Fruit fly (Drosophila melanogaster): ENCODE data around the gene CG16989.

CG16989 gene

dm6 chrX:758892-759621 is 33.9 kb upstream of the CG16989 start, which contains the start of gene CG5273 (continued):
- TF ChIP-seq CG10267 (tag; optimal IDR thresholded peaks at IDR 0.05) = peak; percentile 65
- TF ChIP-seq CG7556 (GFP tag; optimal IDR thresholded peaks at IDR 0.05) = peak; percentile 7
- peak; percentile 56 for TF ChIP-seq Dp (GFP tag; optimal IDR thresholded peaks at IDR 0.05)
- peak; percentile 31 for TF ChIP-seq CG8924 (tag; optimal IDR thresholded peaks at IDR 0.05)
- peak; percentile 38 for TF ChIP-seq zen (tag; optimal IDR thresholded peaks at IDR 0.05)
- TF ChIP-seq CG4328 (GFP tag; optimal IDR thresholded peaks at IDR 0.05) = peak; percentile 23
- TF ChIP-seq CG6654 (GFP tag; optimal IDR thresholded peaks at IDR 0.05) = no peak
- no peak for TF ChIP-seq Dip3 (GFP tag; optimal IDR thresholded peaks at IDR 0.05)
- no peak for TF ChIP-seq jumu (GFP tag; optimal IDR thresholded peaks at IDR 0.05)
- TF ChIP-seq nau (GFP tag; optimal IDR thresholded peaks at IDR 0.05) = no peak
- TF ChIP-seq bcd (GFP tag; optimal IDR thresholded peaks at IDR 0.05) = peak; percentile 1
- TF ChIP-seq CG34422 (GFP tag; IDR thresholded peaks at IDR 0.05) = no peak
- peak; percentile 99 for TF ChIP-seq Elba2 (GFP tag; optimal IDR thresholded peaks at IDR 0.05)
- TF ChIP-seq vnd (GFP tag; IDR thresholded peaks at IDR 0.05; ENCODE audit: partially characterized antibody) = peak; percentile 89
- no peak for TF ChIP-seq CG30020 (tag; optimal IDR thresholded peaks at IDR 0.05)
- TF ChIP-seq ken (GFP tag; IDR thresholded peaks at IDR 0.05) = 0 out of 3 replicates have a peak, but pooled peaks have one; percentile 24
- no peak for TF ChIP-seq CG6813 (GFP tag; optimal IDR thresholded peaks at IDR 0.05)
- peak; percentile 61; the same call in 1 of the 2 replicates for TF ChIP-seq CG3847 (GFP tag; IDR thresholded peaks at IDR 0.05)
- TF ChIP-seq sens-2 (GFP tag; IDR thresholded peaks at IDR 0.05) = no peak
- TF ChIP-seq gsb-n (tag; optimal IDR thresholded peaks at IDR 0.05) = peak; percentile 25
- peak; percentile 85 for TF ChIP-seq CG33213 (GFP tag; optimal IDR thresholded peaks at IDR 0.05)
- peak; percentile 46 for TF ChIP-seq Dref (GFP tag; IDR thresholded peaks at IDR 0.05)
- no peak for TF ChIP-seq cas (GFP tag; IDR thresholded peaks at IDR 0.05)
- peak; percentile 79 for TF ChIP-seq MBD-R2 (GFP tag; IDR thresholded peaks at IDR 0.05)
- peak; percentile 42 for TF ChIP-seq scrt (GFP tag; optimal IDR thresholded peaks at IDR 0.05)
- no peak for TF ChIP-seq CkIIα-i1 (GFP tag; IDR thresholded peaks at IDR 0.05)
- no peak for TF ChIP-seq PHDP (tag; optimal IDR thresholded peaks at IDR 0.05)
- no peak for TF ChIP-seq CG18476 (GFP tag; optimal IDR thresholded peaks at IDR 0.05)

- TF ChIP-seq sens (GFP tag) (peak; percentile 63), CG18764 (GFP tag; optimal IDR thresholded peaks at IDR 0.05) (no peak), Fer1 (GFP tag; optimal IDR thresholded peaks at IDR 0.05) (no peak), CG42726 (GFP tag; IDR thresholded peaks at IDR 0.05; ENCODE audit: partially characterized antibody) (no peak), Mrtf (GFP tag; IDR thresholded peaks at IDR 0.05) (no peak), Atf6 (GFP tag; IDR thresholded peaks at IDR 0.05) (no peak), CG8765 (GFP tag; IDR thresholded peaks at IDR 0.05) (no peak), gce (GFP tag; IDR thresholded peaks at IDR 0.05) (no peak), Med (GFP tag) (peak; percentile 71), psq (GFP tag; optimal IDR thresholded peaks at IDR 0.05) (no peak)
Measured at dm6 chrX:762047-762446, 30.9 kb upstream of the CG16989 start.

- TF ChIP-seq gsb (GFP tag; IDR thresholded peaks at IDR 0.05) (peak; percentile 62), CG30403 (GFP tag; optimal IDR thresholded peaks at IDR 0.05) (peak; percentile 73), ewg (GFP tag; optimal IDR thresholded peaks at IDR 0.05) (peak; percentile 94), CG6765 (GFP tag; optimal IDR thresholded peaks at IDR 0.05) (peak; percentile 95), CG34422 (GFP tag; IDR thresholded peaks at IDR 0.05) (peak; percentile 83), CG18011 (GFP tag; optimal IDR thresholded peaks at IDR 0.05) (peak; percentile 77), dysf (GFP tag; IDR thresholded peaks at IDR 0.05) (peak; percentile 82), pb (GFP tag; optimal IDR thresholded peaks at IDR 0.05) (peak; percentile 92), CG4424 (GFP tag; optimal IDR thresholded peaks at IDR 0.05) (peak; percentile 81), twi (tag; optimal IDR thresholded peaks at IDR 0.05) (peak; percentile 42), CG1603 (tag; optimal IDR thresholded peaks at IDR 0.05) (peak; percentile 96), NC2β (GFP tag; optimal IDR thresholded peaks at IDR 0.05) (peak; percentile 99), CG42726 (GFP tag; IDR thresholded peaks at IDR 0.05; ENCODE audit: partially characterized antibody) (no peak), ems (GFP tag; optimal IDR thresholded peaks at IDR 0.05) (peak; percentile 86)
Measured at dm6 chrX:765039-765508, 27.9 kb upstream of the CG16989 start, which contains the start of gene RpL22. Gene RpL22, minus strand, starts transcription at chrX:765130.
